Worm (Caenorhabditis elegans) whole organism, L2 larva: ENCODE results near the gene zip-3.

Source experiments
- C34F6.9 ChIP-seq: fragments of 150-350 bp; optimal IDR thresholded peaks from 2 replicates; lab custom pipeline; 2014; ENCODE audit warnings: missing biosample characterization, missing genetic modification characterization
- F13H6.1 ChIP-seq: sonication (generic microtip); optimal IDR thresholded peaks from 2 replicates; lab custom pipeline; 2016; ENCODE audit warnings: missing genetic modification characterization, missing compliant biosample characterization
- R02D3.7 ChIP-seq: fragments of 150-350 bp; optimal IDR thresholded peaks from 2 replicates; lab custom pipeline; 2014; ENCODE audit warnings: missing biosample characterization, missing genetic modification characterization
- Y55F3AM.14 ChIP-seq: fragments of 200-800 bp; sonication (Bioruptor generic); optimal IDR thresholded peaks from 2 replicates; lab custom pipeline; 2018; ENCODE audit warnings: mild to moderate bottlenecking, missing genetic modification characterization, missing compliant biosample characterization
- alr-1 ChIP-seq: fragments of 150-350 bp; optimal IDR thresholded peaks from 2 replicates; lab custom pipeline; 2014; ENCODE audit warnings: missing biosample characterization, missing genetic modification characterization
- aly-2 ChIP-seq: fragments of 150-350 bp; optimal IDR thresholded peaks from 2 replicates; lab custom pipeline; 2014; ENCODE audit warnings: missing biosample characterization, missing genetic modification characterization
- ama-1 ChIP-seq: fragments of 150-350 bp; optimal IDR thresholded peaks from 2 replicates; lab custom pipeline; 2018; ENCODE audit warnings: inconsistent platforms
- blmp-1 ChIP-seq: sonication (generic microtip); optimal IDR thresholded peaks from 2 replicates; lab custom pipeline; 2017; ENCODE audit warnings: missing genetic modification characterization, mild to moderate bottlenecking, missing compliant biosample characterization, antibody characterized with exemption, moderate library complexity; ENCODE audit not compliant: insufficient read depth
- ceh-16 ChIP-seq: fragments of 150-350 bp; optimal IDR thresholded peaks from 2 replicates; lab custom pipeline; 2014; ENCODE audit warnings: missing biosample characterization, missing genetic modification characterization
- ceh-82 ChIP-seq: fragments of 150-350 bp; optimal IDR thresholded peaks from 2 replicates; lab custom pipeline; 2014; ENCODE audit warnings: missing biosample characterization, missing genetic modification characterization
- crh-2 ChIP-seq: sonication (generic microtip); optimal IDR thresholded peaks from 2 replicates; lab custom pipeline; 2017; ENCODE audit warnings: missing biosample characterization, missing genetic modification characterization
- dmd-4 ChIP-seq: sonication (generic microtip); optimal IDR thresholded peaks from 2 replicates; lab custom pipeline; 2017; ENCODE audit warnings: missing biosample characterization, missing genetic modification characterization
- elt-1 ChIP-seq: fragments of 150-350 bp; optimal IDR thresholded peaks from 2 replicates; lab custom pipeline; 2014; ENCODE audit warnings: missing biosample characterization, missing genetic modification characterization
- elt-3 ChIP-seq: sonication (generic microtip); optimal IDR thresholded peaks from 2 replicates; lab custom pipeline; 2017; ENCODE audit warnings: missing biosample characterization, missing genetic modification characterization
- fos-1 ChIP-seq: fragments of 150-350 bp; optimal IDR thresholded peaks from 2 replicates; lab custom pipeline; 2014; ENCODE audit warnings: missing biosample characterization, missing genetic modification characterization
- gmeb-1 ChIP-seq: fragments of 150-350 bp; optimal IDR thresholded peaks from 2 replicates; lab custom pipeline; 2014; ENCODE audit warnings: missing biosample characterization, missing genetic modification characterization
- lin-11 ChIP-seq: fragments of 150-350 bp; sonication (generic microtip); optimal IDR thresholded peaks from 2 replicates; lab custom pipeline; 2014; ENCODE audit warnings: missing biosample characterization, missing genetic modification characterization, inconsistent platforms, mixed read lengths
- lin-13 ChIP-seq: fragments of 150-350 bp; optimal IDR thresholded peaks from 2 replicates; lab custom pipeline; 2014; ENCODE audit warnings: missing biosample characterization, missing genetic modification reagents, missing genetic modification characterization
- lin-39 ChIP-seq: fragments of 150-350 bp; optimal IDR thresholded peaks from 2 replicates; lab custom pipeline; 2014; ENCODE audit warnings: missing biosample characterization, missing genetic modification reagents, missing genetic modification characterization
- lsy-2 ChIP-seq, 2 experiments: fragments of 150-350 bp in 1 of 2; sonication (generic microtip) in 1 of 2; optimal IDR thresholded peaks; 2 replicates each; lab custom pipeline; 2014 to 2017; ENCODE audit warnings: missing biosample characterization in 2 of 2, missing genetic modification characterization in 2 of 2
- mab-5 ChIP-seq: fragments of 150-350 bp; optimal IDR thresholded peaks from 2 replicates; lab custom pipeline; 2014; ENCODE audit warnings: missing biosample characterization, missing genetic modification characterization
- mbf-1 ChIP-seq: sonication (generic microtip); optimal IDR thresholded peaks from 2 replicates; lab custom pipeline; 2017; ENCODE audit warnings: missing biosample characterization, missing genetic modification characterization
- mdl-1 ChIP-seq, 2 experiments: fragments of 150-350 bp in 1 of 2; sonication (generic microtip) in 1 of 2; optimal IDR thresholded peaks; 2 replicates each; lab custom pipeline; 2017; ENCODE audit warnings: missing biosample characterization in 2 of 2, missing genetic modification characterization in 2 of 2
- nhr-10 ChIP-seq: sonication (generic microtip); optimal IDR thresholded peaks from 2 replicates; lab custom pipeline; 2017; ENCODE audit warnings: missing biosample characterization, missing genetic modification characterization
- nhr-11 ChIP-seq: fragments of 150-350 bp; optimal IDR thresholded peaks from 2 replicates; lab custom pipeline; 2014; ENCODE audit warnings: missing biosample characterization, missing genetic modification characterization
- nhr-12 ChIP-seq: fragments of 150-350 bp; optimal IDR thresholded peaks from 2 replicates; lab custom pipeline; 2014; ENCODE audit warnings: missing biosample characterization, missing genetic modification characterization
- nhr-21 ChIP-seq: fragments of 150-350 bp; optimal IDR thresholded peaks from 2 replicates; lab custom pipeline; 2014; ENCODE audit warnings: missing biosample characterization, missing genetic modification characterization
- nhr-23 ChIP-seq: fragments of 150-350 bp; optimal IDR thresholded peaks from 2 replicates; lab custom pipeline; 2014; ENCODE audit warnings: missing biosample characterization, missing genetic modification reagents, missing genetic modification characterization
- nhr-237 ChIP-seq: fragments of 150-350 bp; optimal IDR thresholded peaks from 2 replicates; lab custom pipeline; 2014; ENCODE audit warnings: missing biosample characterization, missing genetic modification characterization
- nhr-25 ChIP-seq: fragments of 150-350 bp; sonication (generic microtip); optimal IDR thresholded peaks from 3 replicates; lab custom pipeline; 2014; ENCODE audit warnings: missing biosample characterization, missing genetic modification characterization
- nhr-6 ChIP-seq: fragments of 150-350 bp; optimal IDR thresholded peaks from 2 replicates; lab custom pipeline; 2014; ENCODE audit warnings: missing biosample characterization, missing genetic modification characterization
- nhr-77 ChIP-seq: fragments of 150-350 bp; optimal IDR thresholded peaks from 2 replicates; lab custom pipeline; 2014; ENCODE audit warnings: missing biosample characterization, missing genetic modification characterization
- sem-4 ChIP-seq: fragments of 150-350 bp; optimal IDR thresholded peaks from 2 replicates; lab custom pipeline; 2014; ENCODE audit warnings: missing biosample characterization, missing genetic modification reagents, missing genetic modification characterization
- sma-9 ChIP-seq, 2 experiments: fragments of 150-350 bp in 1 of 2; sonication (generic microtip) in 1 of 2; optimal IDR thresholded peaks; 2 replicates each; lab custom pipeline; 2014 to 2016; ENCODE audit warnings: missing genetic modification characterization in 2 of 2, mild to moderate bottlenecking in 1 of 2, missing biosample characterization in 1 of 2, missing compliant biosample characterization in 1 of 2, missing genetic modification reagents in 1 of 2, moderate library complexity in 1 of 2
- snpc-4 ChIP-seq: fragments of 150-350 bp; optimal IDR thresholded peaks from 2 replicates; lab custom pipeline; 2014; ENCODE audit warnings: missing biosample characterization, missing genetic modification characterization
- unc-55 ChIP-seq: fragments of 150-350 bp; sonication (generic microtip); optimal IDR thresholded peaks from 3 replicates; lab custom pipeline; 2014; ENCODE audit warnings: missing biosample characterization, missing genetic modification reagents, missing genetic modification characterization
- unc-62 ChIP-seq: fragments of 150-350 bp; optimal IDR thresholded peaks from 2 replicates; lab custom pipeline; 2014; ENCODE audit warnings: missing biosample characterization, missing genetic modification reagents, missing genetic modification characterization
- zag-1 ChIP-seq: fragments of 150-350 bp; optimal IDR thresholded peaks from 2 replicates; lab custom pipeline; 2014; ENCODE audit warnings: missing biosample characterization, missing genetic modification characterization
- ztf-1 ChIP-seq: fragments of 200-800 bp; sonication (Bioruptor generic); conservative IDR thresholded peaks from 2 replicates; pipeline ENCODE4 v1.3.6; 2022; ENCODE audit warnings: missing genetic modification characterization, missing compliant biosample characterization
- ztf-11 ChIP-seq: sonication (generic microtip); optimal IDR thresholded peaks from 2 replicates; lab custom pipeline; 2017; ENCODE audit warnings: missing biosample characterization, missing genetic modification characterization

Gene zip-3

DNA sequence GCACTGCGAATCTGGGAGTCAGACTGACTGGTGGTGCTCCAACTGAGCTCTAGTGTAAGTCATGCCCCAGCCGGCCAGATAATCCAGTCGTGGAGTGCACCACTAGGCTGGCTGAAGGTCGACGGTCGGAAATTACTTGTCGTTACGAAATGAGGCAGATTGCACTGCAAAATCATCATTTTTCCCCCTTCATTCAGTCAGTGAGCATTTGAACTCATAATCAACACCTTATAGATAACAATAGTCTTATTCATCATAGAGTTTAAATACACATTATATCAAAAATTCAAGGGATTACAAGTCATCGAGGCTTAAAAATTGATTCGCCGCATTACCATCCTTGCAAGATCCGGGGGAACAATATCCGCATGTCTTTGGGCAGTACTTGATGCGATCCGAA, 24.6 kb upstream of the zip-3 start:
- TF ChIP-seq ama-1 (lab: Kevin White, UChicago) (no peak), fos-1 (tag; lab: Kevin White, UChicago) (peak; percentile 52), snpc-4 (no peak)

DNA sequence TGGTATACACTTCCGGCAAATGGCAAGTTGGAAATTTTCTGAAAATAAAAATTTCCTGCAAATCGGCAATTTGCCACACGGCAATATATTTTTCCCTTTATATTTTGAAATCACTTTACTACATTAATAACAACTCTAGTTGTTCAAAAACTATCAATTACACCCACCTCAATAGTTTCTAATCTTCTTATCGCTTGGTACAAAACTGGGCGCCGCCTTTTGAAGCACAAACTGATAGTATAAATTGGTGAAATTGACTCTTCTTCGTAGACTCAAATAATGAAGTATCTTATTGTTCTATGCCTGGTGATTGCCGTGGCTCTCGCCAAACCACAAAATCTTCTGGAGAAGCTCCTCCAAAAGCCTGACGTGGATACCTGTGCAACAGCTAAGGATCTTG, 23.8 kb upstream of the zip-3 start, which contains the start of gene Y39G8B.9:
Gene Y39G8B.9 (plus strand): TSS at position 269 of the 400 bp plus-strand sequence.
- TF ChIP-seq mdl-1 (tag; optimal IDR thresholded peaks at IDR 0.05; lab: Kevin White, UChicago) (no peak), fos-1 (tag; lab: Kevin White, UChicago) (peak; percentile 54)

DNA sequence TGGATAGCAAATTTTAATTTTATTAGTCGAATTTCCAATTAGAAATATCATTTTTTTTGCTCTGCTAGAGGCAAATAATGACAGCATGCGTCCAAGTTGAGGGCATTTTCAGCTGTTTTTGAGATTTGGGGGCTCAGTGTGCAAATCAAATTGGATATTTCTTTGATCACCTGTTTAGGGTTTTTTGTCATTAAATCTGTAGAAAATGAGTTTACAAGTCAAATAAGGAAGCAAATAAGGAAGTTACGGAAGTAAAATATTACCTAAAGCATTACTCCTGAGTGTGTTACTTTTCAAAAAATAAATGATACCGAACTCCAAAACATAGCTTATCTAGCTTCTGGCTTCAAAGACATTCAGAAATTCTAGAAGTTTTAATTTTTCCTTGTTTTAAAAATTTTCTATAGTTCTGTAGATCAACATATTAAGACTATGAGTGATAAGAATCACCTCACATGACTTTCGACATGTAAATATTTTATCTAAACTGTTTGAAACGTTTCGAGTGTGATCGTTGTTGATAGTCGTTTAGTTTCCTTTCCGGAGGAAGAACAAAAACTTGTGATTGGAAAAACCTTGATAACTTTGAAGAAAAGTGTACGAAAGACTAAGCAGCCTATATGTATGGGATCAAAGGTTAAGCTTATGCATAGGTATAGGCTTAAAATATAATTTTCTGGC, 22.7 kb upstream of the zip-3 start, which contains the start of gene sre-48:
Gene sre-48 (minus strand): TSS at position 51 of the 681 bp plus-strand sequence.
- no peak for TF ChIP-seq nhr-237 (tag; lab: Kevin White, UChicago)
- TF ChIP-seq fos-1 (tag; lab: Kevin White, UChicago) = peak; percentile 42
- no peak for TF ChIP-seq lin-11
- no peak for TF ChIP-seq nhr-12 (tag; lab: Kevin White, UChicago)
- no peak for TF ChIP-seq ceh-16 (tag; lab: Kevin White, UChicago)
- TF ChIP-seq elt-1 (tag; lab: Kevin White, UChicago) = no peak
- no peak for TF ChIP-seq dmd-4 (tag; lab: Kevin White, UChicago)
- no peak for TF ChIP-seq ama-1 (lab: Kevin White, UChicago)
- no peak for TF ChIP-seq lsy-2 (tag; optimal IDR thresholded peaks at IDR 0.05; lab: Kevin White, UChicago)
- no peak for TF ChIP-seq lin-13 (GFP tag; lab: Kevin White, UChicago)
- no peak for TF ChIP-seq lin-39 (tag; lab: Kevin White, UChicago)
- TF ChIP-seq nhr-23 = no peak
- TF ChIP-seq mdl-1 (tag; optimal IDR thresholded peaks at IDR 0.05; lab: Kevin White, UChicago) = no peak
- TF ChIP-seq sma-9 (GFP tag; optimal IDR thresholded peaks at IDR 0.05; lab: Kevin White, UChicago) = peak; percentile 22
- TF ChIP-seq sma-9 (tag; optimal IDR thresholded peaks at IDR 0.05; lab: Kevin White, UChicago) = no peak
- no peak for TF ChIP-seq alr-1
- TF ChIP-seq C34F6.9 (tag; lab: Kevin White, UChicago) = no peak
- no peak for TF ChIP-seq nhr-6
- peak; percentile 41 for TF ChIP-seq gmeb-1
- no peak for TF ChIP-seq nhr-10 (tag; lab: Kevin White, UChicago)
- no peak for TF ChIP-seq nhr-77
- TF ChIP-seq ceh-82 = no peak
- TF ChIP-seq snpc-4 = no peak
- TF ChIP-seq nhr-25 (tag; lab: Kevin White, UChicago) = no peak
- no peak for TF ChIP-seq unc-62 (GFP tag; lab: Kevin White, UChicago)
- no peak for TF ChIP-seq mbf-1 (tag; lab: Kevin White, UChicago)
- no peak for TF ChIP-seq nhr-11

- TF ChIP-seq fos-1 (tag; lab: Kevin White, UChicago) (no peak), mdl-1 (tag; optimal IDR thresholded peaks at IDR 0.05; lab: Kevin White, UChicago) (no peak), zag-1 (tag; lab: Kevin White, UChicago) (no peak), nhr-21 (tag; lab: Kevin White, UChicago) (no peak), ztf-11 (tag; lab: Kevin White, UChicago) (no peak), mab-5 (tag; lab: Kevin White, UChicago) (no peak), dmd-4 (tag; lab: Kevin White, UChicago) (no peak), elt-3 (tag; lab: Kevin White, UChicago) (no peak), C34F6.9 (tag; lab: Kevin White, UChicago) (no peak), elt-1 (tag; lab: Kevin White, UChicago) (no peak), unc-62 (GFP tag; lab: Kevin White, UChicago) (no peak), snpc-4 (no peak), lin-11 (no peak)
Measured at ce11 chrII:13977701-13978100, 20.4 kb upstream of the zip-3 start.

- TF ChIP-seq elt-3 (tag; lab: Kevin White, UChicago) = no peak
- peak; percentile 83 for TF ChIP-seq crh-2 (tag; lab: Kevin White, UChicago)
- peak; percentile 49 for TF ChIP-seq Y55F3AM.14 (GFP tag; lab: Kevin White, UChicago)
- TF ChIP-seq C34F6.9 (tag; lab: Kevin White, UChicago) = peak; percentile 92
- peak; percentile 81 for TF ChIP-seq gmeb-1
- no peak for TF ChIP-seq ztf-1 (GFP tag; lab: Robert Waterston, UW)
- peak; percentile 22 for TF ChIP-seq sem-4 (tag; lab: Kevin White, UChicago)
- no peak for TF ChIP-seq R02D3.7 (tag; lab: Kevin White, UChicago)
- peak; percentile 78 for TF ChIP-seq F13H6.1
- TF ChIP-seq lsy-2 (tag; optimal IDR thresholded peaks at IDR 0.05; lab: Kevin White, UChicago) = peak; percentile 77 to 92
- TF ChIP-seq elt-1 (tag; lab: Kevin White, UChicago) = no peak
- TF ChIP-seq unc-62 (GFP tag; lab: Kevin White, UChicago) = no peak
- TF ChIP-seq nhr-25 (tag; lab: Kevin White, UChicago) = peak; percentile 86
- TF ChIP-seq unc-55 (GFP tag; lab: Kevin White, UChicago) = peak; percentile 93
- TF ChIP-seq lin-39 (tag; lab: Kevin White, UChicago) = no peak
- peak; percentile 75 for TF ChIP-seq lin-11
- TF ChIP-seq nhr-21 (tag; lab: Kevin White, UChicago) = peak; percentile 51
- no peak for TF ChIP-seq ztf-11 (tag; lab: Kevin White, UChicago)
- TF ChIP-seq nhr-6 = no peak
- peak; percentile 84 for TF ChIP-seq snpc-4
- peak; percentile 63 for TF ChIP-seq nhr-77
- peak; percentile 55 for TF ChIP-seq blmp-1
- no peak for TF ChIP-seq aly-2 (tag; lab: Kevin White, UChicago)
- TF ChIP-seq lin-13 (GFP tag; lab: Kevin White, UChicago) = peak; percentile 90
- peak; percentile 65 for TF ChIP-seq fos-1 (tag; lab: Kevin White, UChicago)
- TF ChIP-seq dmd-4 (tag; lab: Kevin White, UChicago) = no peak
- peak; percentile 31 for TF ChIP-seq zag-1 (tag; lab: Kevin White, UChicago)
Measured at ce11 chrII:13976161-13976560, 18.9 kb upstream of the zip-3 start, which contains the start of gene Y39G8B.2. Gene Y39G8B.2 (minus strand): TSS chrII:13976221.
